Worm (Caenorhabditis elegans): ENCODE measurements around the gene nlg-1.

- TF ChIP-seq ztf-7 (tag; optimal IDR thresholded peaks at IDR 0.05) (no peak), mdl-1 (tag; optimal IDR thresholded peaks at IDR 0.05) (no peak), unc-62 (GFP tag; optimal IDR thresholded peaks at IDR 0.05 in 1 of 2) (no peak), unc-62 (tag; optimal IDR thresholded peaks at IDR 0.05) (no peak), ceh-82 (tag; optimal IDR thresholded peaks at IDR 0.05) (no peak), nhr-237 (tag; optimal IDR thresholded peaks at IDR 0.05) (no peak), dmd-6 (GFP tag; IDR thresholded peaks at IDR 0.05) (no peak), lin-38 (GFP tag; IDR thresholded peaks at IDR 0.05) (no peak), egl-27 (tag; optimal IDR thresholded peaks at IDR 0.05) (no peak)
These were observed 2.1 kb upstream of the nlg-1 start for ce11 chrX:13633032-13633431.
